Worm (Caenorhabditis elegans) whole organism, L2 larva: ENCODE data around the gene nspc-12.

Source experiments
- C34F6.9 ChIP-seq: fragments of 150-350 bp; optimal IDR thresholded peaks from 2 replicates; lab custom pipeline; 2014; ENCODE audit warnings: missing biosample characterization, missing genetic modification characterization
- F13H6.1 ChIP-seq: sonication (generic microtip); optimal IDR thresholded peaks from 2 replicates; lab custom pipeline; 2016; ENCODE audit warnings: missing genetic modification characterization, missing compliant biosample characterization
- R02D3.7 ChIP-seq: fragments of 150-350 bp; optimal IDR thresholded peaks from 2 replicates; lab custom pipeline; 2014; ENCODE audit warnings: missing biosample characterization, missing genetic modification characterization
- Y55F3AM.14 ChIP-seq: fragments of 200-800 bp; sonication (Bioruptor generic); optimal IDR thresholded peaks from 2 replicates; lab custom pipeline; 2018; ENCODE audit warnings: mild to moderate bottlenecking, missing genetic modification characterization, missing compliant biosample characterization
- ZK546.5 ChIP-seq: sonication (generic microtip); optimal IDR thresholded peaks from 2 replicates; lab custom pipeline; 2017; ENCODE audit warnings: missing biosample characterization, missing genetic modification characterization
- alr-1 ChIP-seq: fragments of 150-350 bp; optimal IDR thresholded peaks from 2 replicates; lab custom pipeline; 2014; ENCODE audit warnings: missing biosample characterization, missing genetic modification characterization
- aly-2 ChIP-seq: fragments of 150-350 bp; optimal IDR thresholded peaks from 2 replicates; lab custom pipeline; 2014; ENCODE audit warnings: missing biosample characterization, missing genetic modification characterization
- ama-1 ChIP-seq: fragments of 150-350 bp; optimal IDR thresholded peaks from 2 replicates; lab custom pipeline; 2018; ENCODE audit warnings: inconsistent platforms
- blmp-1 ChIP-seq: sonication (generic microtip); optimal IDR thresholded peaks from 2 replicates; lab custom pipeline; 2017; ENCODE audit warnings: missing genetic modification characterization, mild to moderate bottlenecking, missing compliant biosample characterization, antibody characterized with exemption, moderate library complexity; ENCODE audit not compliant: insufficient read depth
- ceh-16 ChIP-seq: fragments of 150-350 bp; optimal IDR thresholded peaks from 2 replicates; lab custom pipeline; 2014; ENCODE audit warnings: missing biosample characterization, missing genetic modification characterization
- ceh-82 ChIP-seq: fragments of 150-350 bp; optimal IDR thresholded peaks from 2 replicates; lab custom pipeline; 2014; ENCODE audit warnings: missing biosample characterization, missing genetic modification characterization
- crh-2 ChIP-seq: sonication (generic microtip); optimal IDR thresholded peaks from 2 replicates; lab custom pipeline; 2017; ENCODE audit warnings: missing biosample characterization, missing genetic modification characterization
- dmd-4 ChIP-seq: sonication (generic microtip); optimal IDR thresholded peaks from 2 replicates; lab custom pipeline; 2017; ENCODE audit warnings: missing biosample characterization, missing genetic modification characterization
- egl-27 ChIP-seq: sonication (generic microtip); optimal IDR thresholded peaks from 3 replicates; lab custom pipeline; 2017; ENCODE audit warnings: missing biosample characterization, missing genetic modification reagents, missing genetic modification characterization
- elt-1 ChIP-seq: fragments of 150-350 bp; optimal IDR thresholded peaks from 2 replicates; lab custom pipeline; 2014; ENCODE audit warnings: missing biosample characterization, missing genetic modification characterization
- elt-3 ChIP-seq: sonication (generic microtip); optimal IDR thresholded peaks from 2 replicates; lab custom pipeline; 2017; ENCODE audit warnings: missing biosample characterization, missing genetic modification characterization
- fos-1 ChIP-seq: fragments of 150-350 bp; optimal IDR thresholded peaks from 2 replicates; lab custom pipeline; 2014; ENCODE audit warnings: missing biosample characterization, missing genetic modification characterization
- gmeb-1 ChIP-seq: fragments of 150-350 bp; optimal IDR thresholded peaks from 2 replicates; lab custom pipeline; 2014; ENCODE audit warnings: missing biosample characterization, missing genetic modification characterization
- lin-11 ChIP-seq: fragments of 150-350 bp; sonication (generic microtip); optimal IDR thresholded peaks from 2 replicates; lab custom pipeline; 2014; ENCODE audit warnings: missing biosample characterization, missing genetic modification characterization, inconsistent platforms, mixed read lengths
- lin-13 ChIP-seq: fragments of 150-350 bp; optimal IDR thresholded peaks from 2 replicates; lab custom pipeline; 2014; ENCODE audit warnings: missing biosample characterization, missing genetic modification reagents, missing genetic modification characterization
- lin-39 ChIP-seq: fragments of 150-350 bp; optimal IDR thresholded peaks from 2 replicates; lab custom pipeline; 2014; ENCODE audit warnings: missing biosample characterization, missing genetic modification reagents, missing genetic modification characterization
- lsy-2 ChIP-seq, 2 experiments: fragments of 150-350 bp in 1 of 2; sonication (generic microtip) in 1 of 2; optimal IDR thresholded peaks; 2 replicates each; lab custom pipeline; 2014 to 2017; ENCODE audit warnings: missing biosample characterization in 2 of 2, missing genetic modification characterization in 2 of 2
- mab-5 ChIP-seq: fragments of 150-350 bp; optimal IDR thresholded peaks from 2 replicates; lab custom pipeline; 2014; ENCODE audit warnings: missing biosample characterization, missing genetic modification characterization
- mbf-1 ChIP-seq: sonication (generic microtip); optimal IDR thresholded peaks from 2 replicates; lab custom pipeline; 2017; ENCODE audit warnings: missing biosample characterization, missing genetic modification characterization
- mdl-1 ChIP-seq, 2 experiments: fragments of 150-350 bp in 1 of 2; sonication (generic microtip) in 1 of 2; optimal IDR thresholded peaks; 2 replicates each; lab custom pipeline; 2017; ENCODE audit warnings: missing biosample characterization in 2 of 2, missing genetic modification characterization in 2 of 2
- nhr-10 ChIP-seq: sonication (generic microtip); optimal IDR thresholded peaks from 2 replicates; lab custom pipeline; 2017; ENCODE audit warnings: missing biosample characterization, missing genetic modification characterization
- nhr-11 ChIP-seq: fragments of 150-350 bp; optimal IDR thresholded peaks from 2 replicates; lab custom pipeline; 2014; ENCODE audit warnings: missing biosample characterization, missing genetic modification characterization
- nhr-12 ChIP-seq: fragments of 150-350 bp; optimal IDR thresholded peaks from 2 replicates; lab custom pipeline; 2014; ENCODE audit warnings: missing biosample characterization, missing genetic modification characterization
- nhr-129 ChIP-seq: fragments of 150-350 bp; optimal IDR thresholded peaks from 2 replicates; lab custom pipeline; 2014; ENCODE audit warnings: missing biosample characterization, missing genetic modification characterization
- nhr-21 ChIP-seq: fragments of 150-350 bp; optimal IDR thresholded peaks from 2 replicates; lab custom pipeline; 2014; ENCODE audit warnings: missing biosample characterization, missing genetic modification characterization
- nhr-23 ChIP-seq: fragments of 150-350 bp; optimal IDR thresholded peaks from 2 replicates; lab custom pipeline; 2014; ENCODE audit warnings: missing biosample characterization, missing genetic modification reagents, missing genetic modification characterization
- nhr-237 ChIP-seq: fragments of 150-350 bp; optimal IDR thresholded peaks from 2 replicates; lab custom pipeline; 2014; ENCODE audit warnings: missing biosample characterization, missing genetic modification characterization
- nhr-25 ChIP-seq: fragments of 150-350 bp; sonication (generic microtip); optimal IDR thresholded peaks from 3 replicates; lab custom pipeline; 2014; ENCODE audit warnings: missing biosample characterization, missing genetic modification characterization
- nhr-6 ChIP-seq: fragments of 150-350 bp; optimal IDR thresholded peaks from 2 replicates; lab custom pipeline; 2014; ENCODE audit warnings: missing biosample characterization, missing genetic modification characterization
- nhr-77 ChIP-seq: fragments of 150-350 bp; optimal IDR thresholded peaks from 2 replicates; lab custom pipeline; 2014; ENCODE audit warnings: missing biosample characterization, missing genetic modification characterization
- peb-1 ChIP-seq: fragments of 150-350 bp; optimal IDR thresholded peaks from 2 replicates; lab custom pipeline; 2014; ENCODE audit warnings: missing biosample characterization, missing genetic modification characterization
- sem-4 ChIP-seq: fragments of 150-350 bp; optimal IDR thresholded peaks from 2 replicates; lab custom pipeline; 2014; ENCODE audit warnings: missing biosample characterization, missing genetic modification reagents, missing genetic modification characterization
- skn-1 ChIP-seq: sonication (generic microtip); optimal IDR thresholded peaks from 2 replicates; lab custom pipeline; 2017; ENCODE audit warnings: missing biosample characterization, missing genetic modification characterization
- sma-3 ChIP-seq: sonication (generic microtip); optimal IDR thresholded peaks from 2 replicates; lab custom pipeline; 2016; ENCODE audit warnings: missing genetic modification reagents, missing genetic modification characterization, missing compliant biosample characterization
- sma-9 ChIP-seq, 2 experiments: fragments of 150-350 bp in 1 of 2; sonication (generic microtip) in 1 of 2; optimal IDR thresholded peaks; 2 replicates each; lab custom pipeline; 2014 to 2016; ENCODE audit warnings: missing genetic modification characterization in 2 of 2, mild to moderate bottlenecking in 1 of 2, missing biosample characterization in 1 of 2, missing compliant biosample characterization in 1 of 2, missing genetic modification reagents in 1 of 2, moderate library complexity in 1 of 2
- snpc-4 ChIP-seq: fragments of 150-350 bp; optimal IDR thresholded peaks from 2 replicates; lab custom pipeline; 2014; ENCODE audit warnings: missing biosample characterization, missing genetic modification characterization
- unc-39 ChIP-seq: fragments of 150-350 bp; optimal IDR thresholded peaks from 2 replicates; lab custom pipeline; 2014; ENCODE audit warnings: missing biosample characterization, missing genetic modification characterization
- unc-55 ChIP-seq: fragments of 150-350 bp; sonication (generic microtip); optimal IDR thresholded peaks from 3 replicates; lab custom pipeline; 2014; ENCODE audit warnings: missing biosample characterization, missing genetic modification reagents, missing genetic modification characterization
- unc-62 ChIP-seq: fragments of 150-350 bp; optimal IDR thresholded peaks from 2 replicates; lab custom pipeline; 2014; ENCODE audit warnings: missing biosample characterization, missing genetic modification reagents, missing genetic modification characterization
- zag-1 ChIP-seq: fragments of 150-350 bp; optimal IDR thresholded peaks from 2 replicates; lab custom pipeline; 2014; ENCODE audit warnings: missing biosample characterization, missing genetic modification characterization
- ztf-1 ChIP-seq: fragments of 200-800 bp; sonication (Bioruptor generic); conservative IDR thresholded peaks from 2 replicates; pipeline ENCODE4 v1.3.6; 2022; ENCODE audit warnings: missing genetic modification characterization, missing compliant biosample characterization
- ztf-11 ChIP-seq: sonication (generic microtip); optimal IDR thresholded peaks from 2 replicates; lab custom pipeline; 2017; ENCODE audit warnings: missing biosample characterization, missing genetic modification characterization
- ztf-4 ChIP-seq: fragments of 150-350 bp; optimal IDR thresholded peaks from 2 replicates; lab custom pipeline; 2014; ENCODE audit warnings: missing biosample characterization, missing genetic modification characterization

Gene nspc-12

DNA sequence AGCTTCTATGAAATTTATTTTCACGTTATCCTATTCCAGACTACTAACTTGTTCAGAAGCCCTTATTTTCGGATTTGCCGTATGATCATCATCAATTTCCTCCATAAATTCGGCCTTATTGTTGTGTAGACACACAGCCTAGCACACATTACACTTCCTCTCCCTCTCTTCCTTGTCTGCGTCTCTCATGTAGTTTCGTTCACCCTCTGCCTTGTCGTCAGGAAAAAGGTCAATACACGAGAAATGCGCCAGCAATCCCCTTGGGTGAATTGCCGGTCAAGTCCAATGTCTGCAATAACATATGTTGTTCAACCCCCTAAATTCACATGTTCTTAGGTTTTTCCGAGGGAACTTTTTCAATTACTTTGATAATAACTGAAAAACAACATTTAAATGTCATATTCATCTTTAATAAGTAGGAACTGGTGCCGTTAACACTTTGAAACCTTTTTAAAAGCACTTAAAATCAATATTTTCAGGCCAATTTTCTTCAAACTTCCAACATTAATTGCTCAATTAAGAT is 37.4 kb upstream of the nspc-12 start, which contains the start of gene F17E5.2:
TSS of gene F17E5.2 (plus strand) at position 473 of the 523 bp plus-strand sequence.
- no peak for TF ChIP-seq peb-1 (tag; lab: Kevin White, UChicago)
- TF ChIP-seq gmeb-1: peak; percentile 86
- TF ChIP-seq nhr-237: no peak
- TF ChIP-seq lin-13: peak; percentile 96
- TF ChIP-seq ztf-4 (tag; lab: Kevin White, UChicago): peak; percentile 87
- TF ChIP-seq ama-1: no peak
- TF ChIP-seq blmp-1 (tag; lab: Kevin White, UChicago): peak; percentile 57
- TF ChIP-seq skn-1 (tag; lab: Kevin White, UChicago): peak; percentile 42
- TF ChIP-seq nhr-25 (tag; lab: Kevin White, UChicago): peak; percentile 93
- TF ChIP-seq alr-1 (tag; lab: Kevin White, UChicago): no peak
- TF ChIP-seq dmd-4: no peak
- TF ChIP-seq snpc-4 (tag; lab: Kevin White, UChicago): peak; percentile 83
- no peak for TF ChIP-seq nhr-12 (tag; lab: Kevin White, UChicago)
- no peak for TF ChIP-seq nhr-23 (tag; lab: Kevin White, UChicago)
- TF ChIP-seq egl-27 (tag; lab: Kevin White, UChicago): peak; percentile 92
- peak; percentile 81 for TF ChIP-seq lin-11
- TF ChIP-seq ceh-82 (tag; lab: Kevin White, UChicago): peak; percentile 33
- TF ChIP-seq zag-1: peak; percentile 80
- TF ChIP-seq Y55F3AM.14 (GFP tag; lab: Kevin White, UChicago): peak; percentile 77
- TF ChIP-seq crh-2 (tag; lab: Kevin White, UChicago): peak; percentile 96
- TF ChIP-seq unc-39 (tag; lab: Kevin White, UChicago): no peak
- TF ChIP-seq aly-2: no peak
- TF ChIP-seq lsy-2 (tag; optimal IDR thresholded peaks at IDR 0.05; lab: Kevin White, UChicago): peak; percentile 83 to 93
- peak; percentile 46 for TF ChIP-seq ceh-16 (tag; lab: Kevin White, UChicago)
- no peak for TF ChIP-seq nhr-11 (tag; lab: Kevin White, UChicago)
- TF ChIP-seq unc-55 (GFP tag; lab: Kevin White, UChicago): peak; percentile 96
- TF ChIP-seq sma-3: peak; percentile 88
- TF ChIP-seq fos-1: peak; percentile 92
- no peak for TF ChIP-seq elt-1 (tag; lab: Kevin White, UChicago)
- peak; percentile 25 to 80 for TF ChIP-seq mdl-1 (tag; optimal IDR thresholded peaks at IDR 0.05; lab: Kevin White, UChicago)
- no peak for TF ChIP-seq mbf-1 (tag; lab: Kevin White, UChicago)
- TF ChIP-seq ZK546.5: no peak
- no peak for TF ChIP-seq elt-3 (tag; lab: Kevin White, UChicago)
- TF ChIP-seq unc-62 (GFP tag; lab: Kevin White, UChicago): peak; percentile 40
- TF ChIP-seq R02D3.7 (tag; lab: Kevin White, UChicago): no peak
- no peak for TF ChIP-seq ztf-11 (tag; lab: Kevin White, UChicago)
- TF ChIP-seq sem-4 (tag; lab: Kevin White, UChicago): peak; percentile 94
- no peak for TF ChIP-seq ztf-1 (GFP tag; lab: Robert Waterston, UW)
- peak; percentile 56 for TF ChIP-seq nhr-10 (tag; lab: Kevin White, UChicago)
- peak; percentile 98 for TF ChIP-seq C34F6.9 (tag; lab: Kevin White, UChicago)
- TF ChIP-seq F13H6.1 (tag; lab: Kevin White, UChicago): peak; percentile 97
- TF ChIP-seq sma-9 (GFP tag; optimal IDR thresholded peaks at IDR 0.05; lab: Kevin White, UChicago): peak; percentile 97
- TF ChIP-seq sma-9 (tag; optimal IDR thresholded peaks at IDR 0.05; lab: Kevin White, UChicago): no peak
- peak; percentile 37 for TF ChIP-seq lin-39 (tag; lab: Kevin White, UChicago)
- peak; percentile 95 for TF ChIP-seq nhr-6
- peak; percentile 53 for TF ChIP-seq nhr-77 (tag; lab: Kevin White, UChicago)
- peak; percentile 99 for TF ChIP-seq nhr-129 (tag; lab: Kevin White, UChicago)
- peak; percentile 92 for TF ChIP-seq mab-5 (tag; lab: Kevin White, UChicago)
- peak; percentile 93 for TF ChIP-seq nhr-21 (tag; lab: Kevin White, UChicago)
